Fruit fly (Drosophila melanogaster) whole organism, embryonic: Measurements from ENCODE around the gene Egfrap.

Experiments
- Abd-B ChIP-seq: fragments of 200-800 bp; sonication (Bioruptor generic); optimal IDR thresholded peaks from 2 replicates; lab custom pipeline; 2018; ENCODE audit warnings: missing biosample characterization, mild to moderate bottlenecking, missing genetic modification characterization, moderate library complexity
- Awh ChIP-seq: fragments of 200-800 bp; sonication (Bioruptor generic); IDR thresholded peaks from 2 replicates; pipeline ENCODE4, ENCODE4 v1.3.6; 2022; ENCODE audit warnings: missing biosample characterization, missing genetic modification characterization
- Bgb ChIP-seq: fragments of 200-800 bp; sonication (Bioruptor generic); IDR thresholded peaks from 2 replicates; pipeline ENCODE4 v1.3.6; 2022; ENCODE audit warnings: missing biosample characterization, missing genetic modification characterization; ENCODE audit not compliant: partially characterized antibody
- Blimp-1 ChIP-seq: fragments of 200-800 bp; sonication (Bioruptor generic); optimal IDR thresholded peaks from 3 replicates; lab custom pipeline; 2018; ENCODE audit warnings: missing biosample characterization, missing genetic modification characterization, mild to moderate bottlenecking, moderate library complexity, missing genetic modification reagents
- Bteb2 ChIP-seq: fragments of 200-800 bp; sonication (Bioruptor generic); optimal IDR thresholded peaks from 2 replicates; lab custom pipeline; 2016; ENCODE audit warnings: missing biosample characterization, missing genetic modification characterization
- CG11504 ChIP-seq: fragments of 200-800 bp; sonication (Bioruptor generic); optimal IDR thresholded peaks from 3 replicates; lab custom pipeline; 2019; ENCODE audit warnings: missing biosample characterization, mild to moderate bottlenecking, missing genetic modification characterization, moderate library complexity
- CG12236 ChIP-seq: fragments of 200-800 bp; sonication (Bioruptor generic); optimal IDR thresholded peaks from 2 replicates; lab custom pipeline; 2016; ENCODE audit warnings: missing biosample characterization, missing genetic modification characterization
- CG14014 ChIP-seq: fragments of 200-800 bp; sonication (Bioruptor generic); IDR thresholded peaks from 2 replicates; pipeline ENCODE4 v1.3.6; 2022; ENCODE audit warnings: missing biosample characterization, missing genetic modification characterization
- CG14441 ChIP-seq: fragments of 200-800 bp; sonication (Bioruptor generic); IDR thresholded peaks from 2 replicates; pipeline ENCODE4 v1.3.6; 2022; ENCODE audit warnings: missing biosample characterization, missing genetic modification characterization
- CG15269 ChIP-seq: fragments of 200-800 bp; sonication (Bioruptor generic); optimal IDR thresholded peaks from 2 replicates; lab custom pipeline; 2018; ENCODE audit warnings: missing biosample characterization, mild to moderate bottlenecking, missing genetic modification characterization, moderate library complexity
- CG1647 ChIP-seq: fragments of 200-800 bp; sonication (Bioruptor generic); optimal IDR thresholded peaks from 3 replicates; lab custom pipeline; 2016; ENCODE audit warnings: missing biosample characterization, missing genetic modification characterization
- CG18599 ChIP-seq: fragments of 200-800 bp; sonication (Bioruptor generic); optimal IDR thresholded peaks from 3 replicates; lab custom pipeline; 2017; ENCODE audit warnings: missing biosample characterization, missing genetic modification characterization, mild to moderate bottlenecking, moderate library complexity, missing genetic modification reagents
- CG18764 ChIP-seq: fragments of 200-800 bp; sonication (Bioruptor generic); optimal IDR thresholded peaks from 3 replicates; lab custom pipeline; 2016; ENCODE audit warnings: missing biosample characterization, missing genetic modification characterization
- CG2129 ChIP-seq: fragments of 200-800 bp; sonication (Bioruptor generic); IDR thresholded peaks from 2 replicates; pipeline ENCODE4 v1.3.6; 2022; ENCODE audit warnings: missing biosample characterization, missing genetic modification characterization; ENCODE audit not compliant: partially characterized antibody
- CG32532 ChIP-seq: fragments of 200-800 bp; sonication (Bioruptor generic); IDR thresholded peaks from 2 replicates; pipeline ENCODE4 v1.3.6; 2022; ENCODE audit warnings: missing biosample characterization, missing genetic modification characterization
- CG32772 ChIP-seq: fragments of 200-800 bp; sonication (Bioruptor generic); IDR thresholded peaks from 2 replicates; pipeline ENCODE4 v1.3.6; 2022; ENCODE audit warnings: missing biosample characterization, missing genetic modification characterization
- CG3407 ChIP-seq: fragments of 200-800 bp; sonication (Bioruptor generic); optimal IDR thresholded peaks from 2 replicates; lab custom pipeline; 2018; ENCODE audit warnings: missing biosample characterization, mild to moderate bottlenecking, missing genetic modification characterization
- CG4328 ChIP-seq: fragments of 200-800 bp; sonication (Bioruptor generic); optimal IDR thresholded peaks from 3 replicates; lab custom pipeline; 2017; ENCODE audit warnings: missing biosample characterization, missing genetic modification reagents, missing genetic modification characterization
- CG7372 ChIP-seq: fragments of 200-800 bp; sonication (Bioruptor generic); IDR thresholded peaks from 2 replicates; pipeline ENCODE4 v1.3.6; 2022; ENCODE audit warnings: missing biosample characterization, missing genetic modification characterization
- Deaf1 ChIP-seq: fragments of 200-800 bp; optimal IDR thresholded peaks from 3 replicates; lab custom pipeline; 2019; ENCODE audit warnings: missing biosample characterization, mild to moderate bottlenecking, missing genetic modification characterization, moderate library complexity
- Dll ChIP-seq: fragments of 200-800 bp; sonication (Bioruptor generic); IDR thresholded peaks from 4 replicates; pipeline ENCODE4 v1.3.6; 2022; ENCODE audit warnings: missing biosample characterization, missing genetic modification characterization; ENCODE audit not compliant: partially characterized antibody
- Elba2 ChIP-seq: fragments of 200-800 bp; sonication (Bioruptor generic); optimal IDR thresholded peaks from 3 replicates; lab custom pipeline; 2016; ENCODE audit warnings: missing biosample characterization, missing genetic modification characterization
- H2.0 ChIP-seq: fragments of 200-800 bp; sonication (Bioruptor generic); IDR thresholded peaks from 2 replicates; pipeline ENCODE4 v1.3.6; 2022; ENCODE audit warnings: missing biosample characterization, missing genetic modification characterization
- Lhr ChIP-seq: fragments of 200-800 bp; sonication (Bioruptor generic); optimal IDR thresholded peaks from 3 replicates; lab custom pipeline; 2017; ENCODE audit warnings: mild to moderate bottlenecking, missing biosample characterization, missing genetic modification reagents, missing genetic modification characterization
- amos ChIP-seq: fragments of 200-800 bp; sonication (Bioruptor generic); IDR thresholded peaks from 2 replicates; pipeline ENCODE4 v1.3.6; 2022; ENCODE audit warnings: missing biosample characterization, missing genetic modification characterization; ENCODE audit not compliant: partially characterized antibody
- ase ChIP-seq: fragments of 200-800 bp; sonication (Bioruptor generic); IDR thresholded peaks from 3 replicates; pipeline ENCODE4 v1.3.6; 2022; ENCODE audit warnings: missing biosample characterization, missing genetic modification characterization
- ato ChIP-seq: fragments of 200-800 bp; sonication (Bioruptor generic); IDR thresholded peaks from 2 replicates; pipeline ENCODE4 v1.3.6; 2022; ENCODE audit warnings: missing biosample characterization, missing genetic modification characterization; ENCODE audit not compliant: partially characterized antibody
- chm ChIP-seq: fragments of 200-800 bp; sonication (Bioruptor generic); IDR thresholded peaks from 2 replicates; pipeline ENCODE4 v1.3.6; 2022; ENCODE audit warnings: missing biosample characterization, missing genetic modification characterization
- ci ChIP-seq: fragments of 200-800 bp; sonication (Bioruptor generic); IDR thresholded peaks from 3 replicates; pipeline ENCODE4 v1.3.6; 2022; ENCODE audit warnings: missing biosample characterization, missing genetic modification characterization
- cwo ChIP-seq: fragments of 200-800 bp; sonication (Bioruptor generic); optimal IDR thresholded peaks from 3 replicates; lab custom pipeline; 2017; ENCODE audit warnings: missing biosample characterization, missing genetic modification characterization, mild to moderate bottlenecking, moderate library complexity, missing genetic modification reagents
- exex ChIP-seq: fragments of 200-800 bp; sonication (Bioruptor generic); optimal IDR thresholded peaks from 4 replicates; lab custom pipeline; 2018; ENCODE audit warnings: missing biosample characterization, mild to moderate bottlenecking, missing genetic modification characterization, moderate library complexity
- fd96Cb ChIP-seq: fragments of 200-800 bp; sonication (Bioruptor generic); optimal IDR thresholded peaks from 2 replicates; lab custom pipeline; 2018; ENCODE audit warnings: missing biosample characterization, mild to moderate bottlenecking, missing genetic modification characterization, moderate library complexity
- ftz-f1 ChIP-seq: fragments of 200-800 bp; sonication (Bioruptor generic); optimal IDR thresholded peaks from 2 replicates; lab custom pipeline; 2016; ENCODE audit warnings: missing biosample characterization, missing genetic modification characterization
- gce ChIP-seq: fragments of 200-800 bp; sonication (Bioruptor generic); IDR thresholded peaks from 3 replicates; pipeline ENCODE4 v1.3.6; 2022; ENCODE audit warnings: missing biosample characterization, missing genetic modification characterization
- gro ChIP-seq: fragments of 200-800 bp; sonication (Bioruptor generic); optimal IDR thresholded peaks from 2 replicates; lab custom pipeline; 2016; ENCODE audit warnings: missing biosample characterization, missing genetic modification characterization
- ham ChIP-seq: fragments of 200-800 bp; sonication (Bioruptor generic); IDR thresholded peaks from 2 replicates; pipeline ENCODE4 v1.3.6; 2022; ENCODE audit warnings: missing biosample characterization, missing genetic modification characterization
- hbn ChIP-seq: fragments of 200-800 bp; sonication (Bioruptor generic); IDR thresholded peaks from 2 replicates; pipeline ENCODE4 v1.3.6; 2022; ENCODE audit warnings: missing biosample characterization, missing genetic modification characterization; ENCODE audit not compliant: partially characterized antibody
- lab ChIP-seq: fragments of 200-800 bp; sonication (Bioruptor generic); optimal IDR thresholded peaks from 3 replicates; lab custom pipeline; 2017; ENCODE audit warnings: missing biosample characterization, missing genetic modification characterization, mild to moderate bottlenecking, moderate library complexity, missing genetic modification reagents
- mirr ChIP-seq: fragments of 200-800 bp; sonication (Bioruptor generic); optimal IDR thresholded peaks from 3 replicates; lab custom pipeline; 2018; ENCODE audit warnings: missing biosample characterization, mild to moderate bottlenecking, missing genetic modification characterization
- onecut ChIP-seq: fragments of 200-800 bp; sonication (Bioruptor generic); IDR thresholded peaks from 2 replicates; pipeline ENCODE4 v1.3.6; 2022; ENCODE audit warnings: missing biosample characterization, missing genetic modification characterization
- peb ChIP-seq: fragments of 200-800 bp; sonication (Bioruptor generic); IDR thresholded peaks from 2 replicates; pipeline ENCODE4 v1.3.6; 2022; ENCODE audit warnings: missing biosample characterization, missing genetic modification characterization
- ranshi ChIP-seq: fragments of 200-800 bp; sonication (Bioruptor generic); IDR thresholded peaks from 2 replicates; pipeline ENCODE4 v1.3.6; 2022; ENCODE audit warnings: missing biosample characterization, missing genetic modification characterization
- schlank ChIP-seq: fragments of 200-800 bp; sonication (Bioruptor generic); optimal IDR thresholded peaks from 2 replicates; lab custom pipeline; 2018; ENCODE audit warnings: missing biosample characterization, mild to moderate bottlenecking, missing genetic modification characterization
- sens ChIP-seq: fragments of 200-800 bp; sonication (Bioruptor generic); peaks from one replicate; lab custom pipeline; 2016; ENCODE audit warnings: missing biosample characterization, missing genetic modification characterization
- sim ChIP-seq: fragments of 200-800 bp; sonication (Bioruptor generic); IDR thresholded peaks from 2 replicates; pipeline ENCODE4 v1.3.6; 2022; ENCODE audit warnings: missing biosample characterization, missing genetic modification characterization
- so ChIP-seq: fragments of 200-800 bp; sonication (Bioruptor generic); IDR thresholded peaks from 3 replicates; pipeline ENCODE4 v1.3.6; 2022; ENCODE audit warnings: missing biosample characterization, missing genetic modification characterization
- stc ChIP-seq: fragments of 200-800 bp; sonication (Bioruptor generic); IDR thresholded peaks from 2 replicates; pipeline ENCODE4 v1.3.6; 2022; ENCODE audit warnings: missing biosample characterization, missing genetic modification characterization
- vvl ChIP-seq: fragments of 200-800 bp; sonication (Bioruptor generic); IDR thresholded peaks from 2 replicates; pipeline ENCODE4 v1.3.6; 2022; ENCODE audit warnings: missing biosample characterization, missing genetic modification characterization
- wdn ChIP-seq: fragments of 200-800 bp; sonication (Bioruptor generic); IDR thresholded peaks from 2 replicates; pipeline ENCODE4 v1.3.6; 2022; ENCODE audit warnings: missing biosample characterization, missing genetic modification characterization
- wek ChIP-seq: fragments of 200-800 bp; sonication (Bioruptor generic); optimal IDR thresholded peaks from 3 replicates; lab custom pipeline; 2018; ENCODE audit warnings: missing biosample characterization, mild to moderate bottlenecking, missing genetic modification characterization, moderate library complexity

Gene Egfrap

DNA sequence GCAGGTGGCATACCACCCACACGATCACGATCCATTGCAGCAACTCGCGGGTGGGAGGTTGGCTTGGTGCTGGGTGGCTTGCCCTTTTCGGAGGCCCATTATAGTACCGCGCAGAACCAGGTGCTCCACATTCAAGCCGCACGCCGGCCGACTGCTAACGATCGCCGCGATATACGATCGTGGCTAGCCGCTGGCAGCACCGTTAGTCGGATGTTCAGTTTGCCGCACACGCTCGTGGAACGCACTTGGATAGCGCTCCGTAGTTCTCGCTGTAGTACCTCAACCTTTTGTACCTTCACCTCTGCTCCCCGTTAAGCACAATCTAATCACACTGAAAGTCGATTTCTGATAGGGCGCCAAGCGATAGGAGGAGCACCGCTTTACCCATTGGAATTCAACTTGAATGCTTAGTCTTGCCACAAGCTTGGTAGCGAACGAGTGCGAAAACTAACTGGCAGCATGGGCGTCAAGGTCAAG lies 26.8 kb downstream of the Egfrap start, which contains the start of gene CG33523 (continued):
- TF ChIP-seq ase (no peak), Lhr (GFP tag; lab: Kevin White, UChicago) (no peak), gce (GFP tag; lab: Robert Waterston, UW) (no peak), CG4328 (GFP tag; lab: Kevin White, UChicago) (no peak), sens (GFP tag; lab: Kevin White, UChicago) (peak; percentile 58), CG7372 (no peak), Bgb (GFP tag; lab: Robert Waterston, UW) (peak; percentile 43; the same call in 1 of the 2 replicates), CG32532 (GFP tag; lab: Robert Waterston, UW) (no peak), mirr (GFP tag; lab: Kevin White, UChicago) (peak; percentile 66), Deaf1 (tag; lab: Kevin White, UChicago) (peak; percentile 97), CG2129 (GFP tag; lab: Robert Waterston, UW) (no peak), Dll (GFP tag; lab: Robert Waterston, UW) (no peak), Abd-B (no peak), H2.0 (GFP tag; lab: Robert Waterston, UW) (no peak), exex (tag; lab: Kevin White, UChicago) (peak; percentile 76), hbn (GFP tag; lab: Robert Waterston, UW) (no peak), CG12236 (GFP tag; lab: Kevin White, UChicago) (no peak), ftz-f1 (GFP tag; lab: Kevin White, UChicago) (peak; percentile 62), cwo (GFP tag; lab: Kevin White, UChicago) (peak; percentile 40), lab (peak; percentile 67), wek (no peak), ci (GFP tag; lab: Robert Waterston, UW) (peak; percentile 84), CG14014 (peak; percentile 15; the same call in 1 of the 2 replicates), CG1647 (GFP tag; lab: Kevin White, UChicago) (no peak), vvl (GFP tag; lab: Robert Waterston, UW) (peak; percentile 54; the same call in 1 of the 2 replicates), Blimp-1 (GFP tag; lab: Kevin White, UChicago) (peak; percentile 19), Awh (GFP tag; lab: Robert Waterston, UW) (no peak), ranshi (0 out of 2 replicates have a peak, but pooled peaks have one; percentile 5), amos (GFP tag; lab: Robert Waterston, UW) (peak; percentile 16; the same call in 1 of the 2 replicates), chm (GFP tag; lab: Robert Waterston, UW) (0 out of 2 replicates have a peak, but pooled peaks have one; percentile 36), schlank (no peak), peb (GFP tag; lab: Robert Waterston, UW) (no peak), CG32772 (0 out of 2 replicates have a peak, but pooled peaks have one; percentile 10)

DNA sequence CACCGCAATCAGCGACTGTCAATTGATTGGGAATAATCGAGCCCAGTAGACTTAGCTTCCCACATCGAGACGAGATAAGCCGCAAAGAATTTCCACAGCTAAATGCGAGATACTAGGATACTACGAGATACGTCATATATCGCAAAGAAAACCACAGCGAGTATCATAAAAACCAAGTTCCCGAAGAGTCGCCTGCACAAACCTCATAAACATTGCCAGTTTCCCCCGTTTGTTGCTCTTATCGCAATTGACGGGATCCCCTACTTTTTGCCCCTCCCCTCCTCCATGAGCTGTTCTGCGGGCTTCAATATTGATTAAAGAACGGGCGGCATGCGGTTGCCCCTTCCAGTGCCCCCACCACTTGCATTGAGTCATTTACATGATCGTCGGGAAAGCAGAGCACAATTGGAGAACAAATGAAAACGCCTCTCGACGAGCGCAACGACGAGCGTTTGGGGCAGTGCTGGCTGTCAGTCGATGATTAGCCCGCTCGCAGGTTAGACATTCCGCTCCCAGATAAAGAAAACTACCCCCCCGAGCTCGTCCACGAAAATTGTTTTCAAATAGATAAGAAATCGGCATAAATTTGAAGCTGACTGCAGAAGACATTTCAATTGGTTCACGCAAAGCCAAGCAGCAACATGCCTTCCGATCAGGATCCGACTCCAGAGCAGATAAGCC lies 28.3 kb downstream of the Egfrap start, which contains the start of gene CG32407:
CG32407 (plus strand) TSS at position 51 of the 681 bp plus-strand sequence.
- TF ChIP-seq CG3407 (GFP tag; lab: Kevin White, UChicago) (peak; percentile 34), ham (no peak), Bteb2 (GFP tag; lab: Kevin White, UChicago) (no peak), Elba2 (GFP tag; lab: Kevin White, UChicago) (no peak), so (GFP tag; lab: Robert Waterston, UW) (no peak), ato (GFP tag; lab: Robert Waterston, UW) (no peak; the same call in 1 of the 2 replicates), CG15269 (no peak), peb (GFP tag; lab: Robert Waterston, UW) (no peak), CG14441 (GFP tag; lab: Robert Waterston, UW) (no peak), fd96Cb (tag; lab: Kevin White, UChicago) (no peak), sim (GFP tag; lab: Robert Waterston, UW) (no peak), gro (GFP tag; lab: Kevin White, UChicago) (no peak), CG18764 (GFP tag; lab: Kevin White, UChicago) (no peak), CG18599 (GFP tag; lab: Kevin White, UChicago) (peak; percentile 3), stc (GFP tag; lab: Robert Waterston, UW) (no peak), CG11504 (tag; lab: Kevin White, UChicago) (no peak), onecut (peak; percentile 45; the same call in 1 of the 2 replicates), wdn (GFP tag; lab: Robert Waterston, UW) (no peak)
